Worm (Caenorhabditis elegans) whole organism, L2 larva: ENCODE data around the gene dot-1.3.

Experiments used
- C34F6.9 ChIP-seq: fragments of 150-350 bp; optimal IDR thresholded peaks from 2 replicates; lab custom pipeline; 2014; ENCODE audit warnings: missing biosample characterization, missing genetic modification characterization
- F13H6.1 ChIP-seq: sonication (generic microtip); optimal IDR thresholded peaks from 2 replicates; lab custom pipeline; 2016; ENCODE audit warnings: missing genetic modification characterization, missing compliant biosample characterization
- R02D3.7 ChIP-seq: fragments of 150-350 bp; optimal IDR thresholded peaks from 2 replicates; lab custom pipeline; 2014; ENCODE audit warnings: missing biosample characterization, missing genetic modification characterization
- Y55F3AM.14 ChIP-seq: fragments of 200-800 bp; sonication (Bioruptor generic); optimal IDR thresholded peaks from 2 replicates; lab custom pipeline; 2018; ENCODE audit warnings: mild to moderate bottlenecking, missing genetic modification characterization, missing compliant biosample characterization
- alr-1 ChIP-seq: fragments of 150-350 bp; optimal IDR thresholded peaks from 2 replicates; lab custom pipeline; 2014; ENCODE audit warnings: missing biosample characterization, missing genetic modification characterization
- aly-2 ChIP-seq: fragments of 150-350 bp; optimal IDR thresholded peaks from 2 replicates; lab custom pipeline; 2014; ENCODE audit warnings: missing biosample characterization, missing genetic modification characterization
- ceh-16 ChIP-seq: fragments of 150-350 bp; optimal IDR thresholded peaks from 2 replicates; lab custom pipeline; 2014; ENCODE audit warnings: missing biosample characterization, missing genetic modification characterization
- ceh-82 ChIP-seq: fragments of 150-350 bp; optimal IDR thresholded peaks from 2 replicates; lab custom pipeline; 2014; ENCODE audit warnings: missing biosample characterization, missing genetic modification characterization
- dmd-4 ChIP-seq: sonication (generic microtip); optimal IDR thresholded peaks from 2 replicates; lab custom pipeline; 2017; ENCODE audit warnings: missing biosample characterization, missing genetic modification characterization
- egl-27 ChIP-seq: sonication (generic microtip); optimal IDR thresholded peaks from 3 replicates; lab custom pipeline; 2017; ENCODE audit warnings: missing biosample characterization, missing genetic modification reagents, missing genetic modification characterization
- fos-1 ChIP-seq: fragments of 150-350 bp; optimal IDR thresholded peaks from 2 replicates; lab custom pipeline; 2014; ENCODE audit warnings: missing biosample characterization, missing genetic modification characterization
- lin-11 ChIP-seq: fragments of 150-350 bp; sonication (generic microtip); optimal IDR thresholded peaks from 2 replicates; lab custom pipeline; 2014; ENCODE audit warnings: missing biosample characterization, missing genetic modification characterization, inconsistent platforms, mixed read lengths
- lin-13 ChIP-seq: fragments of 150-350 bp; optimal IDR thresholded peaks from 2 replicates; lab custom pipeline; 2014; ENCODE audit warnings: missing biosample characterization, missing genetic modification reagents, missing genetic modification characterization
- lin-39 ChIP-seq: fragments of 150-350 bp; optimal IDR thresholded peaks from 2 replicates; lab custom pipeline; 2014; ENCODE audit warnings: missing biosample characterization, missing genetic modification reagents, missing genetic modification characterization
- lsy-2 ChIP-seq, 2 experiments: fragments of 150-350 bp in 1 of 2; sonication (generic microtip) in 1 of 2; optimal IDR thresholded peaks; 2 replicates each; lab custom pipeline; 2014 to 2017; ENCODE audit warnings: missing biosample characterization in 2 of 2, missing genetic modification characterization in 2 of 2
- mab-5 ChIP-seq: fragments of 150-350 bp; optimal IDR thresholded peaks from 2 replicates; lab custom pipeline; 2014; ENCODE audit warnings: missing biosample characterization, missing genetic modification characterization
- mbf-1 ChIP-seq: sonication (generic microtip); optimal IDR thresholded peaks from 2 replicates; lab custom pipeline; 2017; ENCODE audit warnings: missing biosample characterization, missing genetic modification characterization
- nhr-10 ChIP-seq: sonication (generic microtip); optimal IDR thresholded peaks from 2 replicates; lab custom pipeline; 2017; ENCODE audit warnings: missing biosample characterization, missing genetic modification characterization
- nhr-12 ChIP-seq: fragments of 150-350 bp; optimal IDR thresholded peaks from 2 replicates; lab custom pipeline; 2014; ENCODE audit warnings: missing biosample characterization, missing genetic modification characterization
- nhr-129 ChIP-seq: fragments of 150-350 bp; optimal IDR thresholded peaks from 2 replicates; lab custom pipeline; 2014; ENCODE audit warnings: missing biosample characterization, missing genetic modification characterization
- nhr-23 ChIP-seq: fragments of 150-350 bp; optimal IDR thresholded peaks from 2 replicates; lab custom pipeline; 2014; ENCODE audit warnings: missing biosample characterization, missing genetic modification reagents, missing genetic modification characterization
- nhr-237 ChIP-seq: fragments of 150-350 bp; optimal IDR thresholded peaks from 2 replicates; lab custom pipeline; 2014; ENCODE audit warnings: missing biosample characterization, missing genetic modification characterization
- nhr-25 ChIP-seq: fragments of 150-350 bp; sonication (generic microtip); optimal IDR thresholded peaks from 3 replicates; lab custom pipeline; 2014; ENCODE audit warnings: missing biosample characterization, missing genetic modification characterization
- nhr-6 ChIP-seq: fragments of 150-350 bp; optimal IDR thresholded peaks from 2 replicates; lab custom pipeline; 2014; ENCODE audit warnings: missing biosample characterization, missing genetic modification characterization
- nhr-77 ChIP-seq: fragments of 150-350 bp; optimal IDR thresholded peaks from 2 replicates; lab custom pipeline; 2014; ENCODE audit warnings: missing biosample characterization, missing genetic modification characterization
- peb-1 ChIP-seq: fragments of 150-350 bp; optimal IDR thresholded peaks from 2 replicates; lab custom pipeline; 2014; ENCODE audit warnings: missing biosample characterization, missing genetic modification characterization
- sem-4 ChIP-seq: fragments of 150-350 bp; optimal IDR thresholded peaks from 2 replicates; lab custom pipeline; 2014; ENCODE audit warnings: missing biosample characterization, missing genetic modification reagents, missing genetic modification characterization
- sma-3 ChIP-seq: sonication (generic microtip); optimal IDR thresholded peaks from 2 replicates; lab custom pipeline; 2016; ENCODE audit warnings: missing genetic modification reagents, missing genetic modification characterization, missing compliant biosample characterization
- sma-9 ChIP-seq, 2 experiments: fragments of 150-350 bp in 1 of 2; sonication (generic microtip) in 1 of 2; optimal IDR thresholded peaks; 2 replicates each; lab custom pipeline; 2014 to 2016; ENCODE audit warnings: missing genetic modification characterization in 2 of 2, mild to moderate bottlenecking in 1 of 2, missing biosample characterization in 1 of 2, missing compliant biosample characterization in 1 of 2, missing genetic modification reagents in 1 of 2, moderate library complexity in 1 of 2
- snpc-4 ChIP-seq: fragments of 150-350 bp; optimal IDR thresholded peaks from 2 replicates; lab custom pipeline; 2014; ENCODE audit warnings: missing biosample characterization, missing genetic modification characterization
- unc-39 ChIP-seq: fragments of 150-350 bp; optimal IDR thresholded peaks from 2 replicates; lab custom pipeline; 2014; ENCODE audit warnings: missing biosample characterization, missing genetic modification characterization
- unc-55 ChIP-seq: fragments of 150-350 bp; sonication (generic microtip); optimal IDR thresholded peaks from 3 replicates; lab custom pipeline; 2014; ENCODE audit warnings: missing biosample characterization, missing genetic modification reagents, missing genetic modification characterization
- unc-62 ChIP-seq: fragments of 150-350 bp; optimal IDR thresholded peaks from 2 replicates; lab custom pipeline; 2014; ENCODE audit warnings: missing biosample characterization, missing genetic modification reagents, missing genetic modification characterization
- ztf-1 ChIP-seq: fragments of 200-800 bp; sonication (Bioruptor generic); conservative IDR thresholded peaks from 2 replicates; pipeline ENCODE4 v1.3.6; 2022; ENCODE audit warnings: missing genetic modification characterization, missing compliant biosample characterization
- ztf-11 ChIP-seq: sonication (generic microtip); optimal IDR thresholded peaks from 2 replicates; lab custom pipeline; 2017; ENCODE audit warnings: missing biosample characterization, missing genetic modification characterization
- ztf-4 ChIP-seq: fragments of 150-350 bp; optimal IDR thresholded peaks from 2 replicates; lab custom pipeline; 2014; ENCODE audit warnings: missing biosample characterization, missing genetic modification characterization

Gene dot-1.3

ce11 chrX:12285496-12285895, 17.2 kb downstream of the dot-1.3 start, which contains the start of gene lips-2:
TSS of gene lips-2 (plus strand) at chrX:12285796.
- TF ChIP-seq mbf-1 (tag; lab: Kevin White, UChicago) (no peak), sma-3 (GFP tag; lab: Kevin White, UChicago) (no peak), mab-5 (tag; lab: Kevin White, UChicago) (no peak), ceh-16 (tag; lab: Kevin White, UChicago) (no peak), unc-39 (tag; lab: Kevin White, UChicago) (no peak), nhr-25 (no peak), egl-27 (tag; lab: Kevin White, UChicago) (no peak), nhr-10 (tag; lab: Kevin White, UChicago) (no peak), nhr-23 (tag; lab: Kevin White, UChicago) (no peak), peb-1 (tag; lab: Kevin White, UChicago) (no peak), snpc-4 (tag; lab: Kevin White, UChicago) (no peak), unc-55 (GFP tag; lab: Kevin White, UChicago) (no peak), lsy-2 (tag; optimal IDR thresholded peaks at IDR 0.05; lab: Kevin White, UChicago) (no peak), nhr-12 (tag; lab: Kevin White, UChicago) (no peak), ztf-1 (no peak), ztf-4 (no peak), aly-2 (tag; lab: Kevin White, UChicago) (no peak), R02D3.7 (no peak)

- TF ChIP-seq ztf-11 (tag; lab: Kevin White, UChicago) = no peak
- no peak for TF ChIP-seq Y55F3AM.14 (GFP tag; lab: Kevin White, UChicago)
- TF ChIP-seq lin-11 (tag; lab: Kevin White, UChicago) = no peak
- no peak for TF ChIP-seq ztf-1
- no peak for TF ChIP-seq sma-9 (GFP tag; optimal IDR thresholded peaks at IDR 0.05; lab: Kevin White, UChicago)
- TF ChIP-seq sma-9 (tag; optimal IDR thresholded peaks at IDR 0.05; lab: Kevin White, UChicago) = no peak
- TF ChIP-seq unc-62 (GFP tag; lab: Kevin White, UChicago) = no peak
- no peak for TF ChIP-seq nhr-77 (tag; lab: Kevin White, UChicago)
- no peak for TF ChIP-seq nhr-129 (tag; lab: Kevin White, UChicago)
- TF ChIP-seq C34F6.9 (tag; lab: Kevin White, UChicago) = no peak
- no peak for TF ChIP-seq unc-39 (tag; lab: Kevin White, UChicago)
- no peak for TF ChIP-seq aly-2 (tag; lab: Kevin White, UChicago)
- no peak for TF ChIP-seq ceh-82 (tag; lab: Kevin White, UChicago)
- no peak for TF ChIP-seq nhr-10 (tag; lab: Kevin White, UChicago)
- no peak for TF ChIP-seq nhr-12 (tag; lab: Kevin White, UChicago)
- no peak for TF ChIP-seq egl-27 (tag; lab: Kevin White, UChicago)
- TF ChIP-seq ztf-4 = no peak
- TF ChIP-seq fos-1 (tag; lab: Kevin White, UChicago) = no peak
- no peak for TF ChIP-seq nhr-6 (tag; lab: Kevin White, UChicago)
- TF ChIP-seq, all 48 proteins: peak for 0
Observed at ce11 chrX:12284161-12284560, 18.5 kb downstream of the dot-1.3 start.

ce11 chrX:12282911-12283310, 19.7 kb downstream of the dot-1.3 start, which contains the start of gene C04B4.2:
TSS of gene C04B4.2 (plus strand) at chrX:12283281.
- TF ChIP-seq nhr-12 (tag; lab: Kevin White, UChicago) (no peak), nhr-237 (tag; lab: Kevin White, UChicago) (no peak), C34F6.9 (tag; lab: Kevin White, UChicago) (no peak), peb-1 (tag; lab: Kevin White, UChicago) (no peak), lin-13 (no peak), lin-39 (tag; lab: Kevin White, UChicago) (no peak), Y55F3AM.14 (GFP tag; lab: Kevin White, UChicago) (no peak), alr-1 (tag; lab: Kevin White, UChicago) (no peak), nhr-129 (tag; lab: Kevin White, UChicago) (no peak), unc-62 (GFP tag; lab: Kevin White, UChicago) (no peak), F13H6.1 (tag; lab: Kevin White, UChicago) (no peak), sma-9 (GFP tag; optimal IDR thresholded peaks at IDR 0.05; lab: Kevin White, UChicago) (no peak), sma-9 (tag; optimal IDR thresholded peaks at IDR 0.05; lab: Kevin White, UChicago) (no peak), dmd-4 (no peak), nhr-23 (tag; lab: Kevin White, UChicago) (no peak), nhr-77 (tag; lab: Kevin White, UChicago) (no peak), ztf-11 (tag; lab: Kevin White, UChicago) (no peak), sem-4 (tag; lab: Kevin White, UChicago) (no peak), snpc-4 (tag; lab: Kevin White, UChicago) (no peak)
